Worm (Caenorhabditis elegans): ENCODE data around the gene npp-9.

DNA sequence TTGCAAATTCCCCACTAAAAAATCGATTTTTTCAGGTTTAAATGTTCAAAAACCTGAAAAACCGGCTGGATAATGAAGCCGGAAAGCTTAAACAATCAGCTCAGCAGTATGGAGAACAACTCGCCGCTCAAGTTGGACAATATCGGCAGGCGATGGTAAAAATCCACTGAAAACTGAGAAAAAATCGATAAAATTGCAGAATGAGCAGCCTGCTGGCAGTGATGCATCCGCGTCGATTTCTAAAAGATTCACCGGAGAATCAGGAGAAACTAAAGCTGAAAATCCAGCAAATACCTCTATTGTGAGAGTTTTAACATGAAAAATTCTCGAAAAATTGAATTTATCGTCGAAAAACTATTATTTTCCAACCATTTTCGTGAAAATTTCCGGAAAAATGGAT is 1.3 kb upstream of the npp-9 start, which contains the start of gene golg-4:
- TF ChIP-seq him-1 (tag; optimal IDR thresholded peaks at IDR 0.05), result no peak
- TF ChIP-seq dao-5 (tag; optimal IDR thresholded peaks at IDR 0.05), result no peak
- TF ChIP-seq W03F9.2 (tag; optimal IDR thresholded peaks at IDR 0.05), result no peak

Data from whole organism, L4/young adult.